Worm (Caenorhabditis elegans): ENCODE results near the gene C09G12.5.

- TF ChIP-seq daf-12 (tag; optimal IDR thresholded peaks at IDR 0.05) (no peak), pqm-1 (tag; optimal IDR thresholded peaks at IDR 0.05) (no peak), ceh-82 (tag; optimal IDR thresholded peaks at IDR 0.05) (no peak), nhr-76 (tag; optimal IDR thresholded peaks at IDR 0.05) (no peak), nhr-237 (tag; optimal IDR thresholded peaks at IDR 0.05) (no peak), snpc-4 (tag; optimal IDR thresholded peaks at IDR 0.05) (no peak), nhr-28 (tag; optimal IDR thresholded peaks at IDR 0.05) (no peak), nhr-77 (tag; optimal IDR thresholded peaks at IDR 0.05) (no peak), elt-3 (tag; optimal IDR thresholded peaks at IDR 0.05) (no peak), lin-15B (tag; optimal IDR thresholded peaks at IDR 0.05) (no peak)
Measured at ce11 chrIV:3467751-3468150, 11.4 kb upstream of the C09G12.5 start.

Measured in whole organism, L3 larva.